Fruit fly (Drosophila melanogaster) whole organism, embryonic: ENCODE results near the gene CG5188.

Experiments
- BEAF-32 ChIP-seq: fragments of 200-800 bp; sonication (Bioruptor generic); optimal IDR thresholded peaks from 3 replicates; lab custom pipeline; 2017; ENCODE audit warnings: missing biosample characterization, missing genetic modification characterization, mild to moderate bottlenecking, moderate library complexity, missing genetic modification reagents
- Bdp1 ChIP-seq: fragments of 200-800 bp; sonication (Bioruptor generic); optimal IDR thresholded peaks from 3 replicates; lab custom pipeline; 2016; ENCODE audit warnings: missing biosample characterization, missing genetic modification characterization
- Bteb2 ChIP-seq: fragments of 200-800 bp; sonication (Bioruptor generic); optimal IDR thresholded peaks from 2 replicates; lab custom pipeline; 2016; ENCODE audit warnings: missing biosample characterization, missing genetic modification characterization
- CG11398 ChIP-seq: fragments of 200-800 bp; sonication (Bioruptor generic); optimal IDR thresholded peaks from 2 replicates; lab custom pipeline; 2016; ENCODE audit warnings: missing biosample characterization, missing genetic modification characterization
- CG12299 ChIP-seq: fragments of 200-800 bp; sonication (Bioruptor generic); optimal IDR thresholded peaks from 2 replicates; lab custom pipeline; 2018; ENCODE audit warnings: missing biosample characterization, mild to moderate bottlenecking, missing genetic modification characterization
- CG1233 ChIP-seq: fragments of 200-800 bp; sonication (Bioruptor generic); optimal IDR thresholded peaks from 4 replicates; lab custom pipeline; 2018; ENCODE audit warnings: missing biosample characterization, mild to moderate bottlenecking, missing genetic modification characterization
- CG12769 ChIP-seq: fragments of 200-800 bp; sonication (Bioruptor generic); optimal IDR thresholded peaks from 2 replicates; lab custom pipeline; 2019; ENCODE audit warnings: missing biosample characterization, mild to moderate bottlenecking, missing genetic modification characterization, moderate library complexity
- CG13287 ChIP-seq: fragments of 200-800 bp; sonication (Bioruptor generic); IDR thresholded peaks from 2 replicates; pipeline ENCODE4 v1.3.6; 2022; ENCODE audit warnings: missing biosample characterization, missing genetic modification characterization; ENCODE audit not compliant: partially characterized antibody
- CG17802 ChIP-seq: fragments of 200-800 bp; sonication (Bioruptor generic); optimal IDR thresholded peaks from 2 replicates; lab custom pipeline; 2018; ENCODE audit warnings: missing biosample characterization, mild to moderate bottlenecking, missing genetic modification characterization, moderate library complexity
- CG18619 ChIP-seq: fragments of 200-800 bp; sonication (Bioruptor generic); optimal IDR thresholded peaks from 3 replicates; lab custom pipeline; 2017; ENCODE audit warnings: missing biosample characterization, mild to moderate bottlenecking, missing genetic modification characterization
- CG30020 ChIP-seq: fragments of 200-800 bp; optimal IDR thresholded peaks from 2 replicates; lab custom pipeline; 2019; ENCODE audit warnings: missing biosample characterization, mild to moderate bottlenecking, missing genetic modification characterization, moderate library complexity
- CG34376 ChIP-seq: fragments of 200-800 bp; sonication (Bioruptor generic); optimal IDR thresholded peaks from 2 replicates; lab custom pipeline; 2018; ENCODE audit warnings: missing biosample characterization, mild to moderate bottlenecking, missing genetic modification characterization
- CG4820 ChIP-seq: fragments of 200-800 bp; sonication (Bioruptor generic); optimal IDR thresholded peaks from 3 replicates; lab custom pipeline; 2016; ENCODE audit warnings: missing biosample characterization, missing genetic modification characterization
- CG6689 ChIP-seq: fragments of 200-800 bp; sonication (Bioruptor generic); IDR thresholded peaks from 2 replicates; pipeline ENCODE4 v1.3.6; 2022; ENCODE audit warnings: missing biosample characterization, missing genetic modification characterization
- CG6765 ChIP-seq: fragments of 200-800 bp; sonication (Bioruptor generic); optimal IDR thresholded peaks from 3 replicates; lab custom pipeline; 2017; ENCODE audit warnings: missing biosample characterization, mild to moderate bottlenecking, missing genetic modification characterization
- CG6854 ChIP-seq: fragments of 200-800 bp; sonication (Bioruptor generic); optimal IDR thresholded peaks from 3 replicates; lab custom pipeline; 2017; ENCODE audit warnings: missing biosample characterization, mild to moderate bottlenecking, missing genetic modification characterization
- CG7372 ChIP-seq: fragments of 200-800 bp; sonication (Bioruptor generic); IDR thresholded peaks from 2 replicates; pipeline ENCODE4 v1.3.6; 2022; ENCODE audit warnings: missing biosample characterization, missing genetic modification characterization
- Deaf1 ChIP-seq: fragments of 200-800 bp; optimal IDR thresholded peaks from 3 replicates; lab custom pipeline; 2019; ENCODE audit warnings: missing biosample characterization, mild to moderate bottlenecking, missing genetic modification characterization, moderate library complexity
- Dll ChIP-seq: fragments of 200-800 bp; sonication (Bioruptor generic); IDR thresholded peaks from 4 replicates; pipeline ENCODE4 v1.3.6; 2022; ENCODE audit warnings: missing biosample characterization, missing genetic modification characterization; ENCODE audit not compliant: partially characterized antibody
- Dp ChIP-seq: fragments of 200-800 bp; sonication (Bioruptor generic); optimal IDR thresholded peaks from 2 replicates; lab custom pipeline; 2018; ENCODE audit warnings: missing biosample characterization, mild to moderate bottlenecking, missing genetic modification characterization, moderate library complexity
- E2f1 ChIP-seq: fragments of 200-800 bp; sonication (Bioruptor generic); IDR thresholded peaks from 2 replicates; pipeline ENCODE4 v1.3.6; 2022; ENCODE audit warnings: missing biosample characterization, missing genetic modification characterization
- Fer1 ChIP-seq: fragments of 200-800 bp; sonication (Bioruptor generic); optimal IDR thresholded peaks from 2 replicates; lab custom pipeline; 2017; ENCODE audit warnings: missing biosample characterization, mild to moderate bottlenecking, missing genetic modification characterization
- Fer3 ChIP-seq: fragments of 200-800 bp; sonication (Bioruptor generic); optimal IDR thresholded peaks from 2 replicates; lab custom pipeline; 2018; ENCODE audit warnings: missing biosample characterization, mild to moderate bottlenecking, missing genetic modification characterization, moderate library complexity
- Gsc ChIP-seq: fragments of 200-800 bp; sonication (Bioruptor generic); IDR thresholded peaks from 2 replicates; pipeline ENCODE4 v1.3.6; 2022; ENCODE audit warnings: missing biosample characterization, missing genetic modification characterization
- HLH54F ChIP-seq: fragments of 200-800 bp; sonication (Bioruptor generic); optimal IDR thresholded peaks from 3 replicates; lab custom pipeline; 2016; ENCODE audit warnings: missing biosample characterization, missing genetic modification characterization
- Hr3 ChIP-seq: fragments of 200-800 bp; sonication (Bioruptor generic); optimal IDR thresholded peaks from 3 replicates; lab custom pipeline; 2016; ENCODE audit warnings: missing biosample characterization, missing genetic modification characterization
- MBD-R2 ChIP-seq: fragments of 200-800 bp; sonication (Bioruptor generic); IDR thresholded peaks from 2 replicates; pipeline ENCODE4 v1.3.6; 2022; ENCODE audit warnings: missing biosample characterization, missing genetic modification characterization
- Nf-YA ChIP-seq: fragments of 200-800 bp; sonication (Bioruptor generic); IDR thresholded peaks from 2 replicates; pipeline ENCODE4 v1.3.6; 2022; ENCODE audit warnings: missing biosample characterization, missing genetic modification characterization
- Oli ChIP-seq: fragments of 200-800 bp; sonication (Bioruptor generic); optimal IDR thresholded peaks from 2 replicates; lab custom pipeline; 2018; ENCODE audit warnings: missing biosample characterization, mild to moderate bottlenecking, missing genetic modification characterization, moderate library complexity
- Scr ChIP-seq: fragments of 200-800 bp; sonication (Bioruptor generic); IDR thresholded peaks from 2 replicates; pipeline ENCODE4 v1.3.6; 2022; ENCODE audit warnings: missing biosample characterization, missing genetic modification characterization; ENCODE audit not compliant: partially characterized antibody
- Xrp1 ChIP-seq: fragments of 200-800 bp; sonication (Bioruptor generic); IDR thresholded peaks from 2 replicates; pipeline ENCODE4 v1.3.6; 2022; ENCODE audit warnings: missing biosample characterization, missing genetic modification characterization
- ac ChIP-seq: fragments of 200-800 bp; sonication (Bioruptor generic); optimal IDR thresholded peaks from 3 replicates; lab custom pipeline; 2017; ENCODE audit warnings: missing biosample characterization, mild to moderate bottlenecking, missing genetic modification characterization
- br ChIP-seq: fragments of >200 bp; optimal IDR thresholded peaks from 2 replicates; lab custom pipeline; 2017
- exex ChIP-seq: fragments of 200-800 bp; sonication (Bioruptor generic); optimal IDR thresholded peaks from 4 replicates; lab custom pipeline; 2018; ENCODE audit warnings: missing biosample characterization, mild to moderate bottlenecking, missing genetic modification characterization, moderate library complexity
- fd102C ChIP-seq: fragments of 200-800 bp; sonication (Bioruptor generic); optimal IDR thresholded peaks from 2 replicates; lab custom pipeline; 2018; ENCODE audit warnings: missing biosample characterization, mild to moderate bottlenecking, missing genetic modification characterization, moderate library complexity
- fru ChIP-seq: fragments of >200 bp; optimal IDR thresholded peaks from 2 replicates; lab custom pipeline; 2017
- gce ChIP-seq: fragments of 200-800 bp; sonication (Bioruptor generic); IDR thresholded peaks from 3 replicates; pipeline ENCODE4 v1.3.6; 2022; ENCODE audit warnings: missing biosample characterization, missing genetic modification characterization
- hbn ChIP-seq: fragments of 200-800 bp; sonication (Bioruptor generic); IDR thresholded peaks from 2 replicates; pipeline ENCODE4 v1.3.6; 2022; ENCODE audit warnings: missing biosample characterization, missing genetic modification characterization; ENCODE audit not compliant: partially characterized antibody
- hth ChIP-seq: fragments of >200 bp; optimal IDR thresholded peaks from 2 replicates; lab custom pipeline; 2017; ENCODE audit warnings: inconsistent platforms
- insv ChIP-seq, 2 experiments: fragments of 200-800 bp; sonication (Bioruptor generic); optimal IDR thresholded peaks; 3 replicates each; lab custom pipeline; 2016 to 2018; ENCODE audit warnings: missing biosample characterization in 2 of 2, missing genetic modification characterization in 2 of 2
- jing ChIP-seq: fragments of 200-800 bp; sonication (Bioruptor generic); optimal IDR thresholded peaks from 2 replicates; lab custom pipeline; 2018; ENCODE audit warnings: missing biosample characterization, mild to moderate bottlenecking, missing genetic modification characterization
- lmd ChIP-seq: fragments of 200-800 bp; sonication (Bioruptor generic); IDR thresholded peaks from 2 replicates; pipeline ENCODE4 v1.3.6; 2022; ENCODE audit warnings: missing biosample characterization, missing genetic modification characterization
- nau ChIP-seq: fragments of 200-800 bp; sonication (Bioruptor generic); optimal IDR thresholded peaks from 3 replicates; lab custom pipeline; 2017; ENCODE audit warnings: missing biosample characterization, mild to moderate bottlenecking, missing genetic modification characterization, missing genetic modification reagents
- schlank ChIP-seq: fragments of 200-800 bp; sonication (Bioruptor generic); optimal IDR thresholded peaks from 2 replicates; lab custom pipeline; 2018; ENCODE audit warnings: missing biosample characterization, mild to moderate bottlenecking, missing genetic modification characterization
- scrt ChIP-seq: fragments of 200-800 bp; sonication (Bioruptor generic); optimal IDR thresholded peaks from 2 replicates; lab custom pipeline; 2018; ENCODE audit warnings: missing biosample characterization, mild to moderate bottlenecking, missing genetic modification characterization, moderate library complexity
- slou ChIP-seq: fragments of 200-800 bp; sonication (Bioruptor generic); optimal IDR thresholded peaks from 3 replicates; lab custom pipeline; 2016; ENCODE audit warnings: missing biosample characterization, missing genetic modification characterization
- stwl ChIP-seq: fragments of 200-800 bp; sonication (Bioruptor generic); optimal IDR thresholded peaks from 3 replicates; lab custom pipeline; 2018; ENCODE audit warnings: missing biosample characterization, mild to moderate bottlenecking, missing genetic modification characterization, moderate library complexity
- trem ChIP-seq: fragments of 200-800 bp; optimal IDR thresholded peaks from 3 replicates; lab custom pipeline; 2019; ENCODE audit warnings: missing biosample characterization, mild to moderate bottlenecking, missing genetic modification characterization, moderate library complexity
- wek ChIP-seq: fragments of 200-800 bp; sonication (Bioruptor generic); optimal IDR thresholded peaks from 3 replicates; lab custom pipeline; 2018; ENCODE audit warnings: missing biosample characterization, mild to moderate bottlenecking, missing genetic modification characterization, moderate library complexity
- zen2 ChIP-seq: fragments of 200-800 bp; sonication (Bioruptor generic); IDR thresholded peaks from 3 replicates; pipeline ENCODE4 v1.3.6; 2022; ENCODE audit warnings: missing biosample characterization, missing genetic modification characterization; ENCODE audit not compliant: partially characterized antibody
- zfh2 ChIP-seq: fragments of 200-800 bp; sonication (Bioruptor generic); optimal IDR thresholded peaks from 2 replicates; lab custom pipeline; 2016; ENCODE audit warnings: missing biosample characterization, missing genetic modification characterization

Gene CG5188

dm6 chr2L:10405008-10405654 lies 23.5 kb upstream of the CG5188 start, which contains the start of the genes CG17768, LSm-4 and Ir31a (continued):
- TF ChIP-seq CG12769 (tag; lab: Kevin White, UChicago) (no peak), E2f1 (GFP tag; lab: Robert Waterston, UW) (no peak), stwl (tag; lab: Kevin White, UChicago) (peak; percentile 18), gce (GFP tag; lab: Robert Waterston, UW) (no peak), CG30020 (peak; percentile 91), CG17802 (tag; lab: Kevin White, UChicago) (no peak), zen2 (peak; percentile 46; the same call in 1 of the 3 replicates), CG1233 (GFP tag; lab: Kevin White, UChicago) (no peak), wek (GFP tag; lab: Kevin White, UChicago) (no peak), nau (GFP tag; lab: Kevin White, UChicago) (no peak), Gsc (GFP tag; lab: Robert Waterston, UW) (no peak), CG6765 (GFP tag; lab: Kevin White, UChicago) (no peak), Xrp1 (no peak), Bdp1 (GFP tag; lab: Kevin White, UChicago) (no peak), lmd (GFP tag; lab: Robert Waterston, UW) (no peak), CG11398 (GFP tag; lab: Kevin White, UChicago) (no peak), CG6689 (GFP tag; lab: Robert Waterston, UW) (no peak), schlank (no peak), br (lab: Kevin White, UChicago) (no peak), BEAF-32 (GFP tag; lab: Kevin White, UChicago) (peak; percentile 73), Bteb2 (GFP tag; lab: Kevin White, UChicago) (no peak), scrt (GFP tag; lab: Kevin White, UChicago) (no peak), trem (tag; lab: Kevin White, UChicago) (no peak), hth (no peak), CG18619 (GFP tag; lab: Kevin White, UChicago) (no peak), CG12299 (tag; lab: Kevin White, UChicago) (no peak), insv (GFP tag; optimal IDR thresholded peaks at IDR 0.05; lab: Kevin White, UChicago) (no peak), Hr3 (GFP tag; lab: Kevin White, UChicago) (no peak), jing (GFP tag; lab: Kevin White, UChicago) (no peak), CG4820 (GFP tag; lab: Kevin White, UChicago) (no peak), CG13287 (GFP tag; lab: Robert Waterston, UW) (peak; percentile 87), CG6854 (GFP tag; lab: Kevin White, UChicago) (no peak), Dp (GFP tag; lab: Kevin White, UChicago) (no peak), Oli (tag; lab: Kevin White, UChicago) (no peak), HLH54F (no peak), Scr (GFP tag; lab: Robert Waterston, UW) (peak; percentile 87), CG7372 (GFP tag; lab: Robert Waterston, UW) (no peak), MBD-R2 (GFP tag; lab: Robert Waterston, UW) (peak; percentile 46; the same call in 1 of the 2 replicates), fd102C (GFP tag; lab: Kevin White, UChicago) (no peak), zfh2 (GFP tag; lab: Kevin White, UChicago) (no peak), slou (no peak), ac (GFP tag; lab: Kevin White, UChicago) (no peak), CG34376 (GFP tag; lab: Kevin White, UChicago) (no peak), hbn (GFP tag; lab: Robert Waterston, UW) (peak; percentile 84), Deaf1 (tag; lab: Kevin White, UChicago) (no peak), exex (tag; lab: Kevin White, UChicago) (no peak), Fer3 (tag; lab: Kevin White, UChicago) (no peak), Dll (GFP tag; lab: Robert Waterston, UW) (peak; percentile 85), fru (no peak), Fer1 (GFP tag; lab: Kevin White, UChicago) (no peak), Nf-YA (no peak)
